Worm (Caenorhabditis elegans): ENCODE results near the gene M110.3.

DNA sequence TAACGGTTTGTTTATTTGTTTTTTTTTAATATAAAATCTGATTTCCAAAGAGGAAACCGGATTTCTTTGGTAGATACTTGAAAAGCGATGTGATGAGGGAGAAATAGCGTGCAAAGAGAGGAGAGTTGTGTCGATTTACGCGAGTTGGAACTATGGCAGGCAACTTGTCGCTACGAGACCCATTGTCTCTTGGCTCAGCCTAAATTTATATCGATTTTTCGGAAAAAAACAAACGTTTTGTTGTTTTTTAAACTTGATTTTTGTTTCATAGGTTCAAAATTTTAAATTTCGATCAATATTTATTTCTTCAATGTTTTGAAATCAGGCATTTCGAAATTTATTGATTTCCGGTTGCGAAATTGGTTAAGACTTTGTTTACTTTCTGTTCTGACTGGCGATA, at the start of gene M110.3:
- TF ChIP-seq mbf-1 (tag; optimal IDR thresholded peaks at IDR 0.05) (no peak), fos-1 (tag; optimal IDR thresholded peaks at IDR 0.05) (no peak)
